Worm (Caenorhabditis elegans): ENCODE results near the gene atf-6.

DNA sequence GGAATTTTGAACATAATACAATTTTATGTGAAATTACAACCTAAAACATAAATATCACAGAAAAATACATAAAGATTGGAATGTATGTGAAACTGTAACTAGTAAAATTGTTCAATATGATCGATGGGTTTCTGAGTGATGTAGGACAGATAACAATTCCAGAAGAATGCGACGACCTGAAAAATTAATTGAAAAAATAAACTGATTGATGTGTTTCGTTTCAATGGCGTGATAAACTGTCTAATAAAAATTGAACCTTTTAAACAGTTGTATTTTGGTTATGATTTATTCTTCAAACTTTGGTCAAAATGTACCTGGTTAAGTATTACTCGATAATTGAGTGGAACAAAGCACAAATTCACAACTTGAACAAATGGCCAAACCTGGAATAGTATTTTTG, 29.5 kb upstream of the atf-6 start:
- no peak for TF ChIP-seq C16A3.4 (tag; optimal IDR thresholded peaks at IDR 0.05)
- TF ChIP-seq aha-1 (tag; optimal IDR thresholded peaks at IDR 0.05), result no peak
- TF ChIP-seq snpc-4 (tag; optimal IDR thresholded peaks at IDR 0.05), result no peak
- no peak for TF ChIP-seq elt-3 (tag; optimal IDR thresholded peaks at IDR 0.05)
- TF ChIP-seq unc-62 (GFP tag; optimal IDR thresholded peaks at IDR 0.05), result no peak
- TF ChIP-seq nhr-28 (tag; optimal IDR thresholded peaks at IDR 0.05), result no peak
- no peak for TF ChIP-seq skn-1 (tag; optimal IDR thresholded peaks at IDR 0.05)
- TF ChIP-seq aly-2 (tag; optimal IDR thresholded peaks at IDR 0.05), result no peak
- TF ChIP-seq egl-27 (tag; optimal IDR thresholded peaks at IDR 0.05), result no peak
- TF ChIP-seq nhr-71 (tag; optimal IDR thresholded peaks at IDR 0.05), result no peak
- TF ChIP-seq grh-1 (GFP tag; IDR thresholded peaks at IDR 0.05), result no peak
- TF ChIP-seq dsc-1 (tag; optimal IDR thresholded peaks at IDR 0.05), result no peak
- no peak for TF ChIP-seq nhr-11 (tag; optimal IDR thresholded peaks at IDR 0.05)
- no peak for TF ChIP-seq ceh-82 (tag; optimal IDR thresholded peaks at IDR 0.05)
